Worm (Caenorhabditis elegans) whole organism, L1 larva: Measurements from ENCODE around the gene ntl-2.

Experiments used
- C04F5.9 ChIP-seq: sonication (generic microtip); optimal IDR thresholded peaks from 2 replicates; lab custom pipeline; 2016; ENCODE audit warnings: missing genetic modification characterization, missing compliant biosample characterization
- C16A3.4 ChIP-seq: fragments of 150-350 bp; optimal IDR thresholded peaks from 2 replicates; lab custom pipeline; 2014; ENCODE audit warnings: missing biosample characterization, missing genetic modification characterization
- aha-1 ChIP-seq: fragments of 150-350 bp; optimal IDR thresholded peaks from 2 replicates; lab custom pipeline; 2014; ENCODE audit warnings: missing biosample characterization, missing genetic modification characterization
- aly-2 ChIP-seq: fragments of 150-350 bp; optimal IDR thresholded peaks from 2 replicates; lab custom pipeline; 2014; ENCODE audit warnings: missing biosample characterization, missing genetic modification characterization
- blmp-1 ChIP-seq: fragments of 150-350 bp; optimal IDR thresholded peaks from 2 replicates; lab custom pipeline; 2014; ENCODE audit warnings: missing biosample characterization, missing genetic modification characterization
- ceh-88 ChIP-seq: fragments of 200-800 bp; sonication (Bioruptor generic); IDR thresholded peaks from 2 replicates; pipeline ENCODE4 v1.3.6; 2022; ENCODE audit warnings: missing genetic modification characterization, missing compliant biosample characterization
- dpl-1 ChIP-seq, 3 experiments: fragments of 150-350 bp in 2 of 3; sonication (generic microtip) in 1 of 3; optimal IDR thresholded peaks; 2 replicates each; lab custom pipeline; 2014 to 2017; ENCODE audit warnings: missing biosample characterization in 3 of 3, missing genetic modification characterization in 3 of 3, missing genetic modification reagents in 3 of 3
- dsc-1 ChIP-seq: sonication (generic microtip); optimal IDR thresholded peaks from 2 replicates; lab custom pipeline; 2016; ENCODE audit warnings: mild to moderate bottlenecking, missing genetic modification characterization, missing compliant biosample characterization
- egl-27 ChIP-seq, 2 experiments: fragments of 150-350 bp in 1 of 2; sonication (generic microtip); optimal IDR thresholded peaks; 3 replicates each; lab custom pipeline; 2017 to 2018; ENCODE audit warnings: missing biosample characterization in 2 of 2, missing genetic modification characterization in 2 of 2, missing genetic modification reagents in 2 of 2
- fkh-10 ChIP-seq: sonication (generic microtip); optimal IDR thresholded peaks from 2 replicates; lab custom pipeline; 2017; ENCODE audit warnings: missing biosample characterization, missing genetic modification reagents, missing genetic modification characterization
- fkh-8 ChIP-seq: sonication (generic microtip); optimal IDR thresholded peaks from 2 replicates; lab custom pipeline; 2016; ENCODE audit warnings: mild to moderate bottlenecking, missing genetic modification characterization, missing compliant biosample characterization
- fos-1 ChIP-seq: fragments of 150-350 bp; optimal IDR thresholded peaks from 2 replicates; lab custom pipeline; 2014; ENCODE audit warnings: missing biosample characterization, missing genetic modification characterization
- hlh-17 ChIP-seq: fragments of 200-800 bp; sonication (Bioruptor generic); optimal IDR thresholded peaks from 2 replicates; lab custom pipeline; 2018; ENCODE audit warnings: missing genetic modification characterization, mild to moderate bottlenecking, missing compliant biosample characterization, moderate library complexity, borderline replicate concordance
- hlh-4 ChIP-seq: sonication (generic microtip); optimal IDR thresholded peaks from 2 replicates; lab custom pipeline; 2016; ENCODE audit warnings: mild to moderate bottlenecking, missing genetic modification characterization, missing compliant biosample characterization
- hpl-2 ChIP-seq: fragments of 150-350 bp; optimal IDR thresholded peaks from 2 replicates; lab custom pipeline; 2014; ENCODE audit warnings: missing biosample characterization, missing genetic modification reagents, missing genetic modification characterization
- irx-1 ChIP-seq: sonication (generic microtip); optimal IDR thresholded peaks from 2 replicates; lab custom pipeline; 2016; ENCODE audit warnings: missing genetic modification characterization, missing compliant biosample characterization
- isw-1 ChIP-seq: fragments of 200-800 bp; sonication (Bioruptor generic); IDR thresholded peaks from 2 replicates; pipeline ENCODE4 v1.3.6; 2022; ENCODE audit warnings: missing genetic modification characterization, missing compliant biosample characterization
- lin-13 ChIP-seq: fragments of 150-350 bp; optimal IDR thresholded peaks from 2 replicates; lab custom pipeline; 2014; ENCODE audit warnings: missing biosample characterization, missing genetic modification reagents, missing genetic modification characterization
- lin-14 ChIP-seq: fragments of 200-800 bp; sonication (Bioruptor generic); optimal IDR thresholded peaks from 2 replicates; lab custom pipeline; 2018; ENCODE audit warnings: mild to moderate bottlenecking, missing genetic modification characterization, moderate library complexity, missing compliant biosample characterization
- lin-35 ChIP-seq, 2 experiments: fragments of 150-350 bp; optimal IDR thresholded peaks; 2 replicates each; lab custom pipeline; 2014; ENCODE audit warnings: missing biosample characterization in 2 of 2, missing genetic modification characterization in 2 of 2, missing genetic modification reagents in 2 of 2
- lin-39 ChIP-seq: fragments of 150-350 bp; optimal IDR thresholded peaks from 2 replicates; lab custom pipeline; 2014; ENCODE audit warnings: missing biosample characterization, missing genetic modification reagents, missing genetic modification characterization
- lir-3 ChIP-seq: sonication (generic microtip); optimal IDR thresholded peaks from 2 replicates; lab custom pipeline; 2016; ENCODE audit warnings: mild to moderate bottlenecking, missing genetic modification characterization, moderate library complexity, missing compliant biosample characterization; ENCODE audit not compliant: poor library complexity
- lsy-2 ChIP-seq, 2 experiments: fragments of 150-350 bp; optimal IDR thresholded peaks; 2 replicates each; lab custom pipeline; 2014; ENCODE audit warnings: missing biosample characterization in 2 of 2, missing genetic modification characterization in 2 of 2
- mab-9 ChIP-seq: fragments of 200-800 bp; sonication (Bioruptor generic); IDR thresholded peaks from 2 replicates; pipeline ENCODE4 v1.3.6; 2022; ENCODE audit warnings: missing genetic modification reagents, missing genetic modification characterization, missing compliant biosample characterization
- mdl-1 ChIP-seq, 2 experiments: fragments of 150-350 bp; optimal IDR thresholded peaks; 2 replicates each; lab custom pipeline; 2014 to 2017; ENCODE audit warnings: missing biosample characterization in 2 of 2, missing genetic modification characterization in 2 of 2, inconsistent platforms in 1 of 2
- mep-1 ChIP-seq: fragments of 150-350 bp; optimal IDR thresholded peaks from 2 replicates; lab custom pipeline; 2014; ENCODE audit warnings: missing biosample characterization, missing genetic modification characterization
- nhr-11 ChIP-seq: fragments of 150-350 bp; optimal IDR thresholded peaks from 2 replicates; lab custom pipeline; 2014; ENCODE audit warnings: missing biosample characterization, missing genetic modification characterization
- nhr-12 ChIP-seq: sonication (generic microtip); optimal IDR thresholded peaks from 2 replicates; lab custom pipeline; 2017; ENCODE audit warnings: missing biosample characterization, missing genetic modification characterization
- nhr-19 ChIP-seq: fragments of 200-800 bp; sonication (Bioruptor generic); conservative IDR thresholded peaks from 2 replicates; pipeline ENCODE4 v1.3.6; 2022; ENCODE audit warnings: missing genetic modification characterization, missing compliant biosample characterization
- nhr-237 ChIP-seq: fragments of 150-350 bp; optimal IDR thresholded peaks from 2 replicates; lab custom pipeline; 2014; ENCODE audit warnings: missing biosample characterization, missing genetic modification characterization
- nhr-71 ChIP-seq: sonication (generic microtip); optimal IDR thresholded peaks from 2 replicates; lab custom pipeline; 2016; ENCODE audit warnings: mild to moderate bottlenecking, missing genetic modification characterization, moderate library complexity, missing compliant biosample characterization
- nhr-76 ChIP-seq: sonication (generic microtip); optimal IDR thresholded peaks from 2 replicates; lab custom pipeline; 2017; ENCODE audit warnings: missing biosample characterization, missing genetic modification characterization
- nhr-84 ChIP-seq: sonication (generic microtip); optimal IDR thresholded peaks from 2 replicates; lab custom pipeline; 2017; ENCODE audit warnings: missing biosample characterization, missing genetic modification characterization
- nhr-85 ChIP-seq: sonication (generic microtip); peaks from one replicate; lab custom pipeline; 2016; ENCODE audit warnings: missing genetic modification characterization, inconsistent platforms, missing compliant biosample characterization
- pqm-1 ChIP-seq: sonication (generic microtip); optimal IDR thresholded peaks from 3 replicates; lab custom pipeline; 2017; ENCODE audit warnings: missing biosample characterization, missing genetic modification characterization
- rnt-1 ChIP-seq: sonication (generic microtip); optimal IDR thresholded peaks from 2 replicates; lab custom pipeline; 2016; ENCODE audit warnings: mild to moderate bottlenecking, missing genetic modification characterization, moderate library complexity, missing compliant biosample characterization
- skn-1 ChIP-seq: fragments of 150-350 bp; optimal IDR thresholded peaks from 2 replicates; lab custom pipeline; 2014; ENCODE audit warnings: missing biosample characterization, missing genetic modification characterization
- snpc-4 ChIP-seq: fragments of 150-350 bp; optimal IDR thresholded peaks from 2 replicates; lab custom pipeline; 2014; ENCODE audit warnings: missing biosample characterization, missing genetic modification characterization
- sup-37 ChIP-seq: fragments of 200-800 bp; sonication (Bioruptor generic); optimal IDR thresholded peaks from 2 replicates; lab custom pipeline; 2018; ENCODE audit warnings: mild to moderate bottlenecking, missing genetic modification characterization, missing compliant biosample characterization
- tbx-2 ChIP-seq: sonication (generic microtip); optimal IDR thresholded peaks from 2 replicates; lab custom pipeline; 2016; ENCODE audit warnings: missing genetic modification characterization, missing compliant biosample characterization
- unc-30 ChIP-seq: sonication (generic microtip); optimal IDR thresholded peaks from 2 replicates; lab custom pipeline; 2017; ENCODE audit warnings: missing biosample characterization, missing genetic modification characterization
- unc-98 ChIP-seq: fragments of 200-800 bp; sonication (Bioruptor generic); IDR thresholded peaks from 2 replicates; pipeline ENCODE4 v1.3.6; 2022; ENCODE audit warnings: missing genetic modification characterization, missing compliant biosample characterization
- vab-15 ChIP-seq: sonication (generic microtip); optimal IDR thresholded peaks from 2 replicates; lab custom pipeline; 2017; ENCODE audit warnings: missing genotype, mild to moderate bottlenecking, missing genetic modification characterization, missing compliant biosample characterization
- zag-1 ChIP-seq: fragments of 150-350 bp; optimal IDR thresholded peaks from 2 replicates; lab custom pipeline; 2014; ENCODE audit warnings: missing biosample characterization, missing genetic modification characterization

Gene ntl-2

ce11 chrII:4341484-4341883, 34.8 kb downstream of the ntl-2 start:
- TF ChIP-seq fkh-8 (tag; lab: Kevin White, UChicago) (no peak), tbx-2 (tag; lab: Kevin White, UChicago) (no peak), C16A3.4 (tag; lab: Kevin White, UChicago) (no peak), nhr-85 (tag; lab: Kevin White, UChicago) (no peak), nhr-12 (no peak), rnt-1 (tag; lab: Kevin White, UChicago) (no peak), lsy-2 (tag; optimal IDR thresholded peaks at IDR 0.05; lab: Kevin White, UChicago) (no peak), lir-3 (tag; lab: Kevin White, UChicago) (no peak), hlh-4 (tag; lab: Kevin White, UChicago) (no peak), mab-9 (no peak), isw-1 (GFP tag; lab: Robert Waterston, UW) (no peak), egl-27 (tag; optimal IDR thresholded peaks at IDR 0.05; lab: Kevin White, UChicago) (no peak), lin-13 (GFP tag; lab: Kevin White, UChicago) (no peak), unc-30 (tag; lab: Kevin White, UChicago) (no peak), irx-1 (no peak), hpl-2 (GFP tag; lab: Kevin White, UChicago) (no peak)

- no peak for TF ChIP-seq fkh-10
- TF ChIP-seq lin-39 (tag; lab: Kevin White, UChicago), result no peak
- TF ChIP-seq nhr-76 (tag; lab: Kevin White, UChicago), result no peak
- no peak for TF ChIP-seq unc-98 (GFP tag; lab: Robert Waterston, UW)
- TF ChIP-seq lin-35 (GFP tag; optimal IDR thresholded peaks at IDR 0.05; lab: Kevin White, UChicago), result no peak
- no peak for TF ChIP-seq dsc-1 (tag; lab: Kevin White, UChicago)
- TF ChIP-seq aly-2, result no peak
- no peak for TF ChIP-seq vab-15 (tag; lab: Kevin White, UChicago)
- TF ChIP-seq C04F5.9 (tag; lab: Kevin White, UChicago), result no peak
- TF ChIP-seq nhr-11, result no peak
- no peak for TF ChIP-seq lin-14 (GFP tag; lab: Kevin White, UChicago)
- TF ChIP-seq hpl-2 (GFP tag; lab: Kevin White, UChicago), result no peak
- no peak for TF ChIP-seq isw-1 (GFP tag; lab: Robert Waterston, UW)
- TF ChIP-seq skn-1 (tag; lab: Kevin White, UChicago), result no peak
- no peak for TF ChIP-seq mdl-1 (tag; optimal IDR thresholded peaks at IDR 0.05; lab: Kevin White, UChicago)
Observed at ce11 chrII:4339882-4340281, 36.4 kb downstream of the ntl-2 start, which contains the start of gene athp-2. Gene athp-2, plus strand, starts transcription at chrII:4340182.

DNA sequence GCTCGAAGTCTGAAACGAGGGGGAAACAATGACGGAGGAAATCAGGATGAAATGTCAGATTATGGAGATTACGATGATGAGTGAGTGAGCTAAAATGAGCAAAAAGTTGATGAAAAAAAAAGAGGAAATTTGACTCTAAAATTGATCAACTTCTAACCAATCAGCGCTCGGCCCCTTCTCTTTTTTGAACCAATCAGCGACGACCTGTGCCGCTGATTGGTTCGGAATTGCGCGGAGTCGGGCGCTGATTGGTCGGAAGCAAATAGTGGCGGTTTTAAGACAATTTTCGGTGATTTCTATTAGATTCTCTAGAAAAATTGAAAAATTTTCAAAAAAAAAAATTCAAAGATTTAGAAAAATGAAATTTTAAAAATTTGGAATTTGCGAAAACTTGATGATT, 38.5 kb downstream of the ntl-2 start:
- TF ChIP-seq blmp-1 (tag; lab: Kevin White, UChicago) (no peak), hlh-17 (GFP tag; lab: Kevin White, UChicago) (no peak), dpl-1 (GFP tag; optimal IDR thresholded peaks at IDR 0.05; lab: Kevin White, UChicago) (no peak), mdl-1 (tag; optimal IDR thresholded peaks at IDR 0.05; lab: Kevin White, UChicago) (no peak), zag-1 (tag; lab: Kevin White, UChicago) (no peak), sup-37 (GFP tag; lab: Kevin White, UChicago) (no peak), nhr-19 (GFP tag; lab: Robert Waterston, UW) (no peak), nhr-84 (no peak), mep-1 (tag; lab: Kevin White, UChicago) (no peak), lin-35 (GFP tag; optimal IDR thresholded peaks at IDR 0.05; lab: Kevin White, UChicago) (no peak), pqm-1 (tag; lab: Kevin White, UChicago) (no peak), snpc-4 (tag; lab: Kevin White, UChicago) (no peak), nhr-11 (no peak), ceh-88 (GFP tag; lab: Robert Waterston, UW) (no peak), aha-1 (tag; lab: Kevin White, UChicago) (no peak), nhr-12 (no peak), nhr-237 (tag; lab: Kevin White, UChicago) (no peak), fos-1 (tag; lab: Kevin White, UChicago) (no peak), nhr-71 (tag; lab: Kevin White, UChicago) (no peak), lin-14 (GFP tag; lab: Kevin White, UChicago) (no peak)
